Worm (Caenorhabditis elegans) whole organism, L3 larva: ENCODE data around the gene F36D4.5.

Experiments
- R02D3.7 ChIP-seq: fragments of 150-350 bp; optimal IDR thresholded peaks from 2 replicates; lab custom pipeline; 2014; ENCODE audit warnings: missing biosample characterization, missing genetic modification characterization
- ZK546.5 ChIP-seq: sonication (generic microtip); optimal IDR thresholded peaks from 2 replicates; lab custom pipeline; 2017; ENCODE audit warnings: missing biosample characterization, missing genetic modification characterization
- ama-1 ChIP-seq: fragments of 150-350 bp; optimal IDR thresholded peaks from 2 replicates; lab custom pipeline; 2018
- ceh-82 ChIP-seq: fragments of 150-350 bp; optimal IDR thresholded peaks from 2 replicates; lab custom pipeline; 2014; ENCODE audit warnings: missing biosample characterization, missing genetic modification characterization
- ceh-9 ChIP-seq: sonication (generic microtip); optimal IDR thresholded peaks from 2 replicates; lab custom pipeline; 2018; ENCODE audit warnings: missing biosample characterization, missing genetic modification characterization
- daf-12 ChIP-seq: fragments of 150-350 bp; optimal IDR thresholded peaks from 2 replicates; lab custom pipeline; 2014; ENCODE audit warnings: missing biosample characterization, missing genetic modification reagents, missing genetic modification characterization
- elt-3 ChIP-seq, 3 experiments: fragments of 150-350 bp in 1 of 3; sonication (generic microtip) in 2 of 3; optimal IDR thresholded peaks; 2 replicates in 2 of 3; 4 replicates in 1 of 3; lab custom pipeline; 2014 to 2017; ENCODE audit warnings: missing biosample characterization in 3 of 3, missing genetic modification characterization in 3 of 3
- eor-1 ChIP-seq, 2 experiments: fragments of 150-350 bp; optimal IDR thresholded peaks; 2 replicates each; lab custom pipeline; 2014 to 2018; ENCODE audit warnings: missing biosample characterization in 2 of 2, missing genetic modification characterization in 2 of 2
- fkh-2 ChIP-seq: fragments of 150-350 bp; optimal IDR thresholded peaks from 2 replicates; lab custom pipeline; 2014; ENCODE audit warnings: missing biosample characterization, missing genetic modification reagents, missing genetic modification characterization
- fos-1 ChIP-seq: fragments of 150-350 bp; optimal IDR thresholded peaks from 2 replicates; lab custom pipeline; 2014; ENCODE audit warnings: missing biosample characterization, missing genetic modification characterization
- hmg-11 ChIP-seq: sonication (generic microtip); optimal IDR thresholded peaks from 2 replicates; lab custom pipeline; 2016; ENCODE audit warnings: missing genetic modification characterization, missing compliant biosample characterization
- jun-1 ChIP-seq: fragments of 150-350 bp; optimal IDR thresholded peaks from 2 replicates; lab custom pipeline; 2014; ENCODE audit warnings: missing biosample characterization, missing genetic modification reagents, missing genetic modification characterization
- lin-15B ChIP-seq: fragments of 150-350 bp; optimal IDR thresholded peaks from 2 replicates; lab custom pipeline; 2014; ENCODE audit warnings: missing biosample characterization, missing genetic modification characterization
- lin-39 ChIP-seq: fragments of 150-350 bp; optimal IDR thresholded peaks from 2 replicates; lab custom pipeline; 2018; ENCODE audit warnings: missing biosample characterization, missing genetic modification reagents, missing genetic modification characterization
- lsy-12 ChIP-seq: sonication (generic microtip); optimal IDR thresholded peaks from 2 replicates; lab custom pipeline; 2016; ENCODE audit warnings: mild to moderate bottlenecking, missing genetic modification characterization, missing compliant biosample characterization
- mml-1 ChIP-seq: fragments of 150-350 bp; sonication (generic microtip); optimal IDR thresholded peaks from 3 replicates; lab custom pipeline; 2014; ENCODE audit warnings: missing biosample characterization, missing genetic modification characterization
- nfya-1 ChIP-seq: sonication (generic microtip); optimal IDR thresholded peaks from 2 replicates; lab custom pipeline; 2017; ENCODE audit warnings: missing genetic modification characterization, mild to moderate bottlenecking, missing compliant biosample characterization, antibody characterized with exemption, moderate library complexity; ENCODE audit not compliant: insufficient read depth
- nhr-12 ChIP-seq: fragments of 150-350 bp; optimal IDR thresholded peaks from 2 replicates; lab custom pipeline; 2014; ENCODE audit warnings: missing biosample characterization, missing genetic modification characterization
- nhr-23 ChIP-seq: fragments of 150-350 bp; optimal IDR thresholded peaks from 2 replicates; lab custom pipeline; 2014; ENCODE audit warnings: missing biosample characterization, missing genetic modification reagents, missing genetic modification characterization
- nhr-237 ChIP-seq: fragments of 150-350 bp; optimal IDR thresholded peaks from 2 replicates; lab custom pipeline; 2014; ENCODE audit warnings: missing biosample characterization, missing genetic modification characterization
- nhr-25 ChIP-seq: sonication (generic microtip); optimal IDR thresholded peaks from 2 replicates; lab custom pipeline; 2017; ENCODE audit warnings: missing biosample characterization, missing genetic modification characterization
- nhr-28 ChIP-seq: fragments of 150-350 bp; optimal IDR thresholded peaks from 2 replicates; lab custom pipeline; 2014; ENCODE audit warnings: missing biosample characterization, missing genetic modification characterization
- nhr-43 ChIP-seq: sonication (generic microtip); optimal IDR thresholded peaks from 2 replicates; lab custom pipeline; 2016; ENCODE audit warnings: mild to moderate bottlenecking, missing genetic modification characterization, missing compliant biosample characterization; ENCODE audit not compliant: poor library complexity, severe bottlenecking
- nhr-67 ChIP-seq: fragments of 150-350 bp; optimal IDR thresholded peaks from 2 replicates; lab custom pipeline; 2014; ENCODE audit warnings: missing biosample characterization, missing genetic modification characterization
- nhr-77 ChIP-seq: fragments of 150-350 bp; optimal IDR thresholded peaks from 2 replicates; lab custom pipeline; 2014; ENCODE audit warnings: missing biosample characterization, missing genetic modification characterization
- pha-4 ChIP-seq: fragments of 150-350 bp; optimal IDR thresholded peaks from 2 replicates; lab custom pipeline; 2014; ENCODE audit warnings: missing biosample characterization, missing genetic modification reagents, missing genetic modification characterization
- pqm-1 ChIP-seq: fragments of 150-350 bp; optimal IDR thresholded peaks from 2 replicates; lab custom pipeline; 2017; ENCODE audit warnings: missing biosample characterization, missing genetic modification characterization, inconsistent platforms
- skn-1 ChIP-seq: fragments of 150-350 bp; optimal IDR thresholded peaks from 2 replicates; lab custom pipeline; 2014; ENCODE audit warnings: missing biosample characterization, missing genetic modification characterization
- snpc-4 ChIP-seq: fragments of 150-350 bp; optimal IDR thresholded peaks from 2 replicates; lab custom pipeline; 2014; ENCODE audit warnings: missing biosample characterization, missing genetic modification characterization
- unc-39 ChIP-seq: sonication (generic microtip); optimal IDR thresholded peaks from 4 replicates; lab custom pipeline; 2017; ENCODE audit warnings: missing biosample characterization, missing genetic modification characterization
- unc-62 ChIP-seq: fragments of 150-350 bp; sonication (generic microtip); optimal IDR thresholded peaks from 4 replicates; lab custom pipeline; 2014; ENCODE audit warnings: missing biosample characterization, missing genetic modification reagents, missing genetic modification characterization
- zag-1 ChIP-seq: fragments of 150-350 bp; optimal IDR thresholded peaks from 2 replicates; lab custom pipeline; 2014; ENCODE audit warnings: missing biosample characterization, missing genetic modification characterization
- ztf-11 ChIP-seq: fragments of 150-350 bp; optimal IDR thresholded peaks from 2 replicates; lab custom pipeline; 2014; ENCODE audit warnings: missing biosample characterization, missing genetic modification characterization
- ztf-4 ChIP-seq: fragments of 150-350 bp; optimal IDR thresholded peaks from 2 replicates; lab custom pipeline; 2014; ENCODE audit warnings: missing biosample characterization, missing genetic modification characterization

Gene F36D4.5

DNA sequence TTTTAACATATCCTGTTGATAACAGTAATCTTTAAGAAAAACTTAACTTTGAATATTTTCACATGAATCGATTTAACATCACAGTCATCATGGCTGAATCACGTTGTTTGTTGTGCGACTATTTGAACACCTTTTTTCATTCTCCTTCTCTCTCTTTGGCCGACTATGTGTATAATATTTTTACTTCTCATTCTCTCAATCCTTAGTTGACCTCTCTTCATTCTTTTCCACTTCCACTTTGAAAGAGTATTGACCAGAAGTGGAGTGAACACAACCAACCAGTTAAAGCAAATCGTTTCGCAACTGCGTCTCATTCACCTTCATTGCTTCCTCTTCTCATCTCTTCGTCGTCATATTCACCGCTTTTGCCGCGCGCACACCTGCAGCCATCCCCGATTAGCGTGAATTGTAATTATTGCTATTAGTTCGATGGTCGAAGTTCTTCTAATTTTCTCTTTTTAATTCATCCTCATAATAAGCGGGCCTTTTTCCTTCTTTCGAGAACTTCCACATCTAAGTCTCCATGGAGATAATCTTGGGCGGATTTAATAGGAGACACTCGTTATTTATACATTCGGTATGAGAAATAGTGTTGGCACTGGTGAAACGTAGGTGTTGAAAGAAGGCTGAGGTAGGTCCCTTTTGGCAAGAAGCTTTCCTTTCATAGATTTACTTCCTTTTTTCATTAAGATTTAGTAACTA is 30.5 kb downstream of the F36D4.5 start:
- TF ChIP-seq fos-1 (tag; lab: Kevin White, UChicago) (no peak), nhr-28 (tag; lab: Kevin White, UChicago) (no peak), R02D3.7 (tag; lab: Kevin White, UChicago) (no peak), nfya-1 (tag; lab: Kevin White, UChicago) (no peak), lin-15B (tag; lab: Kevin White, UChicago) (no peak), pha-4 (peak; percentile 54), nhr-23 (tag; lab: Kevin White, UChicago) (peak; percentile 10), nhr-67 (tag; lab: Kevin White, UChicago) (no peak), ZK546.5 (tag; lab: Kevin White, UChicago) (no peak), nhr-43 (tag; lab: Kevin White, UChicago) (no peak), nhr-25 (tag; lab: Kevin White, UChicago) (peak; percentile 45)
- TF ChIP-seq, all 47 proteins: peak for 3

ce11 chrV:9391959-9392358 is 33.7 kb downstream of the F36D4.5 start:
- TF ChIP-seq lin-15B (tag; lab: Kevin White, UChicago) (no peak), R02D3.7 (tag; lab: Kevin White, UChicago) (no peak), lin-39 (tag; lab: Kevin White, UChicago) (no peak), hmg-11 (tag; lab: Kevin White, UChicago) (no peak), snpc-4 (tag; lab: Kevin White, UChicago) (peak; percentile 91), zag-1 (tag; lab: Kevin White, UChicago) (no peak), jun-1 (tag; lab: Kevin White, UChicago) (no peak), nhr-43 (tag; lab: Kevin White, UChicago) (no peak), ceh-9 (no peak), ZK546.5 (tag; lab: Kevin White, UChicago) (no peak), fos-1 (tag; lab: Kevin White, UChicago) (no peak), nfya-1 (tag; lab: Kevin White, UChicago) (peak; percentile 5), unc-39 (tag; lab: Kevin White, UChicago) (no peak), nhr-28 (tag; lab: Kevin White, UChicago) (no peak), eor-1 (tag; optimal IDR thresholded peaks at IDR 0.05; lab: Kevin White, UChicago) (no peak), elt-3 (tag; optimal IDR thresholded peaks at IDR 0.05; lab: Kevin White, UChicago) (no peak), nhr-237 (no peak)

DNA sequence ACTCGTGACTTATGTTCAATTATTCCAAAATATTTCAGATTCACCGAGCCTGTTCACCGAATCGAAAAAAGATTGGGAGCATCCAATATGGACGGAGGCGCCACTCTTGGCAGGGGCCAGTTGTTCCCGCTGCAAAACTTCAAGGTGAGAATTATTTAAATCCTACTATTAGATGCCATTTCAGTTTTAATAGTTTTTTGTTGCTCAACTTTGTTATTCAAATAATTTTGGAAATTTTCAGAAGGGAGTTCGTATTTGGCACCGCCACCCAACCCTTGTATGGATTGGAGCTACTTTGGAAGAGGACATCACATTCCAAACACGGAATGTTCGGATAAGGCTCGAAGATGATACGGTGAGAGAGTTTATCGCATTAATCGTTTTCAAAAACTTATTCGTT is 39.5 kb downstream of the F36D4.5 start, which contains the start of gene hum-2:
Gene hum-2, plus strand, starts transcription at position 33 of the 400 bp plus-strand sequence.
- TF ChIP-seq daf-12 (tag; lab: Kevin White, UChicago) (no peak), fkh-2 (no peak), lin-39 (tag; lab: Kevin White, UChicago) (no peak), nhr-25 (tag; lab: Kevin White, UChicago) (no peak), nfya-1 (tag; lab: Kevin White, UChicago) (no peak), ztf-4 (no peak), nhr-43 (tag; lab: Kevin White, UChicago) (no peak), nhr-237 (no peak), zag-1 (tag; lab: Kevin White, UChicago) (no peak), unc-62 (GFP tag; lab: Kevin White, UChicago) (no peak), nhr-77 (tag; lab: Kevin White, UChicago) (no peak), mml-1 (tag; lab: Kevin White, UChicago) (no peak), nhr-12 (tag; lab: Kevin White, UChicago) (no peak), ama-1 (lab: Kevin White, UChicago) (no peak), ceh-82 (tag; lab: Kevin White, UChicago) (no peak), pqm-1 (tag; lab: Kevin White, UChicago) (no peak), eor-1 (tag; optimal IDR thresholded peaks at IDR 0.05; lab: Kevin White, UChicago) (no peak), ceh-9 (no peak), lsy-12 (tag; lab: Kevin White, UChicago) (no peak)
- TF ChIP-seq, all 47 proteins: peak for 0

DNA sequence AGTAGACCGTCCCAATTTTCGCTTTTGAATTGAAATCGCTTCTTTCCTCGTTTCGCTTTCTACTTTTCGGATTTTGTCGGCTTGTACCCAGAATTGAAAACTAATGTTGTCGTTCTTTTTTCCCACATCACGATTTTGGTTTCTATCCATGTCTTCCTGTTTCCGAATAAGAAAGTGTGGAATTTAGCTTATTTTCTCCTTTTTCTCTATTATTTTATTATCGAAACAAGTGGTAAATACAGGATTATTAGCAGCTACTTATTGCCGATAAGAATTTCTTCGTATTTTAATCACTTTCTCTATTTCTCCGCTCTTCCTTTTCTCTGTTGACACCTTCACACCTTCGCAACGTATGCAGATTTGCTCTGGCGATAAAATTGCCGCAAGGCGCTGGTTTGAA is 40.7 kb downstream of the F36D4.5 start:
- TF ChIP-seq pqm-1 (tag; lab: Kevin White, UChicago) (no peak), nhr-12 (tag; lab: Kevin White, UChicago) (no peak), skn-1 (tag; lab: Kevin White, UChicago) (no peak), ztf-11 (tag; lab: Kevin White, UChicago) (no peak), zag-1 (tag; lab: Kevin White, UChicago) (no peak)
- TF ChIP-seq, all 47 proteins: peak for 0
